Worm (Caenorhabditis elegans): ENCODE measurements around the gene cutl-2.
"Not testable (repeated sequence)": the region's sequence is repeated elsewhere in the genome, so short reads cannot be mapped to it uniquely, and the experiment has no call there.

cutl-2 gene

ce11 chrII:9740552-9740951 is 16.1 kb upstream of the cutl-2 start:
- TF ChIP-seq W03F9.2 (tag; optimal IDR thresholded peaks at IDR 0.05) = no peak
- TF ChIP-seq him-1 (tag; optimal IDR thresholded peaks at IDR 0.05) = no peak
- no peak for TF ChIP-seq dao-5 (tag; optimal IDR thresholded peaks at IDR 0.05)

- TF ChIP-seq W03F9.2 (tag; optimal IDR thresholded peaks at IDR 0.05) = no peak
- TF ChIP-seq him-1 (tag; optimal IDR thresholded peaks at IDR 0.05) = no peak
- no peak for TF ChIP-seq dao-5 (tag; optimal IDR thresholded peaks at IDR 0.05)
Measured at ce11 chrII:9738820-9739219, 14.3 kb upstream of the cutl-2 start.

DNA sequence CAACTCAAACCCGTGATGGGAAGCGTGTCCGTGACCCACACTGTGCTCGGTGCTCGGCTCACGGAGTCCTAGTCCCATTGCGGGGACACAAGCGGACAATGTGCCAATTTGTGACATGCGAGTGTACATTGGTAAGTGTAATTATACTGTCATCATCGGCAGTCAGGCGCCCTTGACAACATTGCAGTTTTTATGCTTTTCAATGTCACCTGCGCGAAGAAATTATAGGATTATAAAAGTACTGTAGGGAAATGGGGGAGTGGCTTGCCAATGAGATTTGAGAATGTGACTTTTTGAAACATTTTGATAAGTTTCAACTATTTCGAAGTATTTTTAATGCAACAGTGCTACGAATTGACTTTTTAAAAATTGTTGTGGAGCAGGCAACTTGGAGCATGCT is 11.3 kb upstream of the cutl-2 start:
- TF ChIP-seq W03F9.2 (tag; optimal IDR thresholded peaks at IDR 0.05) = no peak

- not testable (repeated sequence) for TF ChIP-seq dao-5, him-1, W03F9.2 (tag; optimal IDR thresholded peaks at IDR 0.05)
Measured at ce11 chrII:9731810-9732209, 7.3 kb upstream of the cutl-2 start, which contains the start of gene mab-3. mab-3 (plus strand) TSS chrII:9732137.

ce11 chrII:9729866-9730265 is 5.4 kb upstream of the cutl-2 start:
- TF ChIP-seq him-1 (tag; optimal IDR thresholded peaks at IDR 0.05) (no peak), W03F9.2 (tag; optimal IDR thresholded peaks at IDR 0.05) (no peak), dao-5 (tag; optimal IDR thresholded peaks at IDR 0.05) (no peak)

DNA sequence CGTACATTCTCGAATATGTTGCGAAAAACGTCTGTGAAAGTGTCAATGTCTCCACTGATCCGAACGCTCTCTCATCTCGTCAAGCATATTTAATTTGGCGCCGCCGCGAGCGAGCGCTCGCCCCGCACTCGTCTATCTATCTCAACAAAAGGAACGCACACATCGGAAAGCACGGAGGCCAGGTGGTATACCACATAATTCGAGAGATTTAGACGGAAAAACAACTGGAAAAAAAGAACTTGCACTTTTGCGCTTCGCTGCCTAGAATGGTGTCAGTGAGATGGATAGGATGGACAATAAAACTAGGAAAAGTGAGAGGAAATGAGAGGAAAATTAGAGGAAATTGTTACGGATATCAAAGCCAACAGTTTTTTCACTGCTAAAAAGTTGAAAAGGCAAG is 4.7 kb upstream of the cutl-2 start:
- TF ChIP-seq dao-5 (tag; optimal IDR thresholded peaks at IDR 0.05) = no peak
- no peak for TF ChIP-seq him-1 (tag; optimal IDR thresholded peaks at IDR 0.05)
- no peak for TF ChIP-seq W03F9.2 (tag; optimal IDR thresholded peaks at IDR 0.05)

ce11 chrII:9728506-9728905 is 4.0 kb upstream of the cutl-2 start:
- TF ChIP-seq W03F9.2 (tag; optimal IDR thresholded peaks at IDR 0.05) (no peak), dao-5 (tag; optimal IDR thresholded peaks at IDR 0.05) (no peak), him-1 (tag; optimal IDR thresholded peaks at IDR 0.05) (no peak)

- TF ChIP-seq W03F9.2 (tag; optimal IDR thresholded peaks at IDR 0.05) (no peak), him-1 (tag; optimal IDR thresholded peaks at IDR 0.05) (no peak), dao-5 (tag; optimal IDR thresholded peaks at IDR 0.05) (no peak)
Measured at ce11 chrII:9727192-9727699, 2.8 kb upstream of the cutl-2 start.

DNA sequence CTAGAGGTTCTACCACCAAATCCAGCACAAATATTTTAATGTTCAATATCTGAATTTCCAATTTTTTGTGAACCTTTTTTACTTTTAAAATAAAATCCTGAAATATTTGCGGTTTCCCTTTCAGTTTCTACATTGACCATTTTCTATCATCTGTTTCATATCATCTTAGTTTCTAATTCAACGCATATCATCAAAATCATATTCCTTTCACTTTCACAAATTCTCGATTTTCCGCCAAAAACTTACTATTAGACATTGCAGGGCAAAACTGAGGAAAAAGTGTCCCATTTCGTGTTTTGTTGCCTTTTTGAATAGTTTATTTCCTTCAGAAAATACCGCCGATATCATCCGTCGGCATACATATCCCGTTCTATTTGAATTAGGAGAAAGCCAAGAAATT is 583 bp upstream of the cutl-2 start:
- TF ChIP-seq him-1 (tag; optimal IDR thresholded peaks at IDR 0.05) (no peak), dao-5 (tag; optimal IDR thresholded peaks at IDR 0.05) (no peak), W03F9.2 (tag; optimal IDR thresholded peaks at IDR 0.05) (no peak)

DNA sequence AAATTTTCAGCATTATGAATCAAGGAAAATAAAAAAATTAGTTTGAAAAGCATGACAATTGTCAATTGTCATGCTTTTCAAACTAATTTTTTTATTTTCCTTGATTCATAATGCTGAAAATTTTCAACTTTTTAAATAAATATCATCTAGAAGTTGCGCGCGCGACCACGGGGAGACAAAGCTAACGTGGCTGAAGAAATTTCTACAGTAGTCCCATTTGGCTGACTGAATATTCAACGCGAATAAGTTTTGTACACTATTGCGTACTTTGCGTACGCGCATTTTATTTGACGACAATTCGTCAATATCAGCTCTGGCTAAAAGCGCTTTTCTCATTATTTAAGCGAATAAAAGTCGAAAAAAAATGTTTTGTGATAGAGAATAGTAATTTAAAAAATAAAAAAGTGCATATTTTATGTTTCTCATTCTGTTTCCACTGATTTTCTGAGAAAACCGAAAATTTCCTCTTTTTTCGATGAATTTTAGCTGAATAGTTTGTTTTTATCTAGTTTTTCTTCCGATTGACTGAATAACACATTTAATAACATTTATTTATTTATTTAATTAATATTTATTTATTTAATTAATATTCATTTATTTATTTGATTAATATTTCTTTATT is 5.7 kb downstream of the cutl-2 start, which contains the start of gene Y53C12A.11:
Gene Y53C12A.11, minus strand, starts transcription at position 68 of the 622 bp plus-strand sequence.
- not testable (repeated sequence) for TF ChIP-seq W03F9.2, dao-5, him-1 (tag; optimal IDR thresholded peaks at IDR 0.05)

- no peak for TF ChIP-seq dao-5 (tag; optimal IDR thresholded peaks at IDR 0.05)
- TF ChIP-seq W03F9.2 (tag; optimal IDR thresholded peaks at IDR 0.05) = no peak
- TF ChIP-seq him-1 (tag; optimal IDR thresholded peaks at IDR 0.05) = no peak
Measured at ce11 chrII:9717904-9718303, 6.6 kb downstream of the cutl-2 start, which contains the start of gene Y53C12A.6. Y53C12A.6 (minus strand) TSS chrII:9718004.

DNA sequence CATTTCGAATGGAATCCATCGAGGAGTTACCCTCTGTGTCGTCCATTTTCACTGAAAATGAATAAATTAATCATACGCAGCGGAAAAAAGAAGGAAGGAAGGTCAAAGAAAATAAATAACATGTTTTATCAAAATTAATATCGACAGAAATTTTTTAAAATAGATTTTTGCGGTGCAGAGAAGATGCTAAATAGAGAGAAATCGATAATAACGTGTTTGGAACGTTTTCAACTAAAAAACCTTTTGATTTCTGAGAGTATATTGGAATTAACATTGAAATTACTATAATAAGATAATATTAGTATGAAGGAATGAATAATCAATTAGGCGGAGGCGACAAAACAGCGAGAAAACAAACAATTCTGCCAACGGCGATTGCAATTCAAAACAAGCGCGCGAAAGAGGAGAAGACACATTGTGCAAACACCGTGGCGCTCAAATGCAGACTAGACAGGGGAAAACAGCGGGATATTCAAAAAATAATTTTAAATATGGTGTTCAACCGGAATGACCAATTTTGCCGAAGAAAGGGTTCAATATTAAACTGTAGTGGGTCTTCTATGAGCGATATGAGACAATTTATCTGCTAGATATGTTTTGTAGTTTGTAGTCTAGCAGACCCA is 7.9 kb downstream of the cutl-2 start, which contains the start of gene wee-1.3:
Gene wee-1.3, minus strand, starts transcription at position 51 of the 623 bp plus-strand sequence.
- TF ChIP-seq W03F9.2 (tag; optimal IDR thresholded peaks at IDR 0.05) (peak; percentile 79), dao-5 (tag; optimal IDR thresholded peaks at IDR 0.05) (no peak), him-1 (tag; optimal IDR thresholded peaks at IDR 0.05) (no peak)

ce11 chrII:9713083-9713482 is 11.4 kb downstream of the cutl-2 start:
- TF ChIP-seq dao-5 (tag; optimal IDR thresholded peaks at IDR 0.05) (no peak), W03F9.2 (tag; optimal IDR thresholded peaks at IDR 0.05) (no peak), him-1 (tag; optimal IDR thresholded peaks at IDR 0.05) (no peak)

DNA sequence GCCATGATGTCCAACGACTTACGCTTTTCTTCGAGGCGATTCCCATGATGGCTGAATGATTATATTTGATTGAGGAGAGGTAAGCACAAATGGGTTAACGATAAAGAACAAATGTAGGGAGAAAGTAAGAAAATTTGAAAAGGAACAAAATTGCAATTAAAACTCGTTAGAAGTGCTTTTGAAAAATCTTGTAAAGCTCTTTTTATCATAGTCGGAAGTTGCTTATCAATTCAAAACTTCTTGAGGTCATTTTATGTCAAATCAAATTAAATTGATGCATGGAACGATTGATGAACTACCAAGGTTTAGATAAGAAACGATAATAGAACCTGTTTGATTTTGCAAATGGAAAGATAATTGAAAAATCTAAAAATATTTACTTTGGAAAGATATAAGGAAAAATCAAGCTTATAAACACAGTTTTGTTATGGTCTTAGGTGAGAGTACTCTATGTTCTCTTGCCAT is 15.6 kb downstream of the cutl-2 start, which contains the start of gene glt-5:
Gene glt-5, minus strand, starts transcription at position 51 of the 465 bp plus-strand sequence.
- TF ChIP-seq him-1 (tag; optimal IDR thresholded peaks at IDR 0.05) (no peak), W03F9.2 (tag; optimal IDR thresholded peaks at IDR 0.05) (no peak), dao-5 (tag; optimal IDR thresholded peaks at IDR 0.05) (no peak)

All from whole organism, L4/young adult.